Worm (Caenorhabditis elegans) whole organism, L4 larva: Measurements from ENCODE around the gene C27F2.4.

Experiments used
- D1046.2 ChIP-seq: fragments of 200-800 bp; sonication (Bioruptor generic); IDR thresholded peaks from 2 replicates; pipeline ENCODE4 v1.3.6; 2022; ENCODE audit warnings: missing genetic modification characterization, missing compliant biosample characterization
- F44E2.7 ChIP-seq: fragments of 200-800 bp; sonication (Bioruptor generic); IDR thresholded peaks from 2 replicates; pipeline ENCODE4 v2.1.2; 2022; ENCODE audit warnings: missing genetic modification characterization, missing compliant biosample characterization
- R02D3.7 ChIP-seq: fragments of 150-350 bp; sonication (generic microtip); optimal IDR thresholded peaks from 3 replicates; lab custom pipeline; 2014; ENCODE audit warnings: missing biosample characterization, missing genetic modification characterization
- Y105C5A.15 ChIP-seq: fragments of 200-800 bp; sonication (Bioruptor generic); IDR thresholded peaks from 2 replicates; pipeline ENCODE4 v1.3.6; 2022; ENCODE audit warnings: missing genetic modification characterization, missing compliant biosample characterization
- Y48G9A.11 ChIP-seq: fragments of 200-800 bp; sonication (Bioruptor generic); IDR thresholded peaks from 2 replicates; pipeline ENCODE4 v1.3.6; 2022; ENCODE audit warnings: missing genetic modification reagents, missing genetic modification characterization, missing compliant biosample characterization
- Y75B8A.6 ChIP-seq: fragments of 200-800 bp; sonication (Bioruptor generic); IDR thresholded peaks from 2 replicates; pipeline ENCODE4 v1.3.6; 2022; ENCODE audit warnings: missing genetic modification reagents, missing genetic modification characterization, missing compliant biosample characterization
- ZK337.2 ChIP-seq: fragments of 200-800 bp; sonication (Bioruptor generic); IDR thresholded peaks from 2 replicates; pipeline ENCODE4 v1.3.6; 2022; ENCODE audit warnings: missing genetic modification reagents, missing genetic modification characterization, missing compliant biosample characterization
- aly-2 ChIP-seq: sonication (generic microtip); optimal IDR thresholded peaks from 2 replicates; lab custom pipeline; 2018; ENCODE audit warnings: missing biosample characterization, missing genetic modification characterization
- ama-1 ChIP-seq: fragments of 150-350 bp; optimal IDR thresholded peaks from 2 replicates; lab custom pipeline; 2014; ENCODE audit warnings: inconsistent platforms, mixed read lengths
- arid-1 ChIP-seq: fragments of 200-800 bp; sonication (Bioruptor generic); conservative IDR thresholded peaks from 2 replicates; pipeline ENCODE4 v1.3.6; 2022; ENCODE audit warnings: missing genetic modification reagents, missing genetic modification characterization, missing compliant biosample characterization
- attf-4 ChIP-seq: sonication (generic microtip); optimal IDR thresholded peaks from 3 replicates; lab custom pipeline; 2017; ENCODE audit warnings: missing biosample characterization, missing genetic modification characterization
- ceh-20 ChIP-seq: fragments of 200-800 bp; sonication (Bioruptor generic); IDR thresholded peaks from 2 replicates; pipeline ENCODE4 v1.3.6; 2022; ENCODE audit warnings: missing genetic modification reagents, missing genetic modification characterization, missing compliant biosample characterization
- ceh-28 ChIP-seq: fragments of 150-350 bp; optimal IDR thresholded peaks from 2 replicates; lab custom pipeline; 2014; ENCODE audit warnings: missing biosample characterization, missing genetic modification reagents, missing genetic modification characterization
- ctbp-1 ChIP-seq: fragments of 200-800 bp; sonication (Bioruptor generic); IDR thresholded peaks from 2 replicates; pipeline ENCODE4 v1.3.6; 2022; ENCODE audit warnings: missing genetic modification reagents, missing genetic modification characterization, missing compliant biosample characterization
- daf-19 ChIP-seq: fragments of 200-800 bp; sonication (Bioruptor generic); conservative IDR thresholded peaks from 2 replicates; pipeline ENCODE4 v1.3.6; 2022; ENCODE audit warnings: missing genetic modification characterization, missing compliant biosample characterization
- dmd-6 ChIP-seq: fragments of 200-800 bp; sonication (Bioruptor generic); IDR thresholded peaks from 2 replicates; pipeline ENCODE4 v1.3.6; 2022; ENCODE audit warnings: missing genetic modification reagents, missing genetic modification characterization, missing compliant biosample characterization
- dpl-1 ChIP-seq: fragments of 150-350 bp; optimal IDR thresholded peaks from 2 replicates; lab custom pipeline; 2014; ENCODE audit warnings: missing biosample characterization, missing genetic modification reagents, missing genetic modification characterization
- duxl-1 ChIP-seq: sonication (generic microtip); optimal IDR thresholded peaks from 2 replicates; lab custom pipeline; 2016; ENCODE audit warnings: mild to moderate bottlenecking, missing genetic modification characterization, moderate library complexity, missing compliant biosample characterization; ENCODE audit not compliant: poor library complexity
- fos-1 ChIP-seq: fragments of 150-350 bp; optimal IDR thresholded peaks from 2 replicates; lab custom pipeline; 2014; ENCODE audit warnings: missing biosample characterization, missing genetic modification characterization
- hif-1 ChIP-seq, 2 experiments: sonication (generic microtip); optimal IDR thresholded peaks; 2 replicates each; lab custom pipeline; 2016 to 2017; ENCODE audit warnings: missing compliant biosample characterization in 2 of 2, missing genetic modification characterization in 2 of 2, missing genetic modification reagents in 2 of 2, missing genotype in 2 of 2, mild to moderate bottlenecking in 1 of 2
- hlh-11 ChIP-seq: fragments of 200-800 bp; sonication (Bioruptor generic); optimal IDR thresholded peaks from 2 replicates; lab custom pipeline; 2018; ENCODE audit warnings: mild to moderate bottlenecking, missing genetic modification characterization, missing compliant biosample characterization
- hlh-30 ChIP-seq: sonication (generic microtip); optimal IDR thresholded peaks from 2 replicates; lab custom pipeline; 2017; ENCODE audit warnings: antibody characterized with exemption, mild to moderate bottlenecking, missing genetic modification characterization, missing compliant biosample characterization; ENCODE audit not compliant: insufficient read depth
- lin-13 ChIP-seq: fragments of 150-350 bp; optimal IDR thresholded peaks from 2 replicates; lab custom pipeline; 2014; ENCODE audit warnings: missing biosample characterization, missing genetic modification reagents, missing genetic modification characterization
- lir-3 ChIP-seq: sonication (generic microtip); optimal IDR thresholded peaks from 2 replicates; lab custom pipeline; 2016; ENCODE audit warnings: mild to moderate bottlenecking, missing genetic modification characterization, missing compliant biosample characterization
- lsy-2 ChIP-seq, 2 experiments: fragments of 150-350 bp in 1 of 2; sonication (generic microtip) in 1 of 2; optimal IDR thresholded peaks; 2 replicates each; lab custom pipeline; 2014 to 2017; ENCODE audit warnings: missing biosample characterization in 2 of 2, missing genetic modification characterization in 2 of 2
- mdt-29 ChIP-seq: fragments of 200-800 bp; sonication (Bioruptor generic); IDR thresholded peaks from 2 replicates; pipeline ENCODE4 v1.3.6; 2022; ENCODE audit warnings: missing genetic modification reagents, missing genetic modification characterization, missing compliant biosample characterization
- mep-1 ChIP-seq: fragments of 150-350 bp; sonication (generic microtip); optimal IDR thresholded peaks from 3 replicates; lab custom pipeline; 2014; ENCODE audit warnings: missing biosample characterization, missing genetic modification characterization
- mes-2 ChIP-seq: sonication (generic microtip); optimal IDR thresholded peaks from 2 replicates; lab custom pipeline; 2016; ENCODE audit warnings: missing genotype, mild to moderate bottlenecking, missing genetic modification characterization, missing compliant biosample characterization; ENCODE audit not compliant: poor library complexity, severe bottlenecking
- mxl-2 ChIP-seq: fragments of 200-800 bp; sonication (Bioruptor generic); conservative IDR thresholded peaks from 2 replicates; pipeline ENCODE4 v1.3.6; 2022; ENCODE audit warnings: missing genetic modification reagents, missing genetic modification characterization, missing compliant biosample characterization
- nhr-111 ChIP-seq: fragments of 200-800 bp; sonication (Bioruptor generic); optimal IDR thresholded peaks from 2 replicates; lab custom pipeline; 2018; ENCODE audit warnings: mild to moderate bottlenecking, missing genetic modification characterization, missing compliant biosample characterization
- nhr-237 ChIP-seq: sonication (generic microtip); optimal IDR thresholded peaks from 2 replicates; lab custom pipeline; 2017; ENCODE audit warnings: missing biosample characterization, missing genetic modification characterization
- nhr-28 ChIP-seq: fragments of 150-350 bp; optimal IDR thresholded peaks from 2 replicates; lab custom pipeline; 2014; ENCODE audit warnings: missing biosample characterization, missing genetic modification characterization
- nhr-76 ChIP-seq: fragments of 150-350 bp; optimal IDR thresholded peaks from 2 replicates; lab custom pipeline; 2014; ENCODE audit warnings: missing biosample characterization, missing genetic modification characterization
- rbr-2 ChIP-seq: sonication (generic microtip); optimal IDR thresholded peaks from 2 replicates; lab custom pipeline; 2016; ENCODE audit warnings: missing genotype, missing genetic modification characterization, missing compliant biosample characterization
- saeg-2 ChIP-seq: fragments of 200-800 bp; sonication (Bioruptor generic); IDR thresholded peaks from 2 replicates; pipeline ENCODE4 v1.3.6; 2022; ENCODE audit warnings: missing genetic modification reagents, missing genetic modification characterization, missing compliant biosample characterization
- tag-97 ChIP-seq: fragments of 200-800 bp; sonication (Bioruptor generic); IDR thresholded peaks from 2 replicates; pipeline ENCODE4 v1.3.6; 2022; ENCODE audit warnings: missing genetic modification characterization, missing compliant biosample characterization
- tra-1 ChIP-seq: fragments of 200-800 bp; sonication (Bioruptor generic); IDR thresholded peaks from 2 replicates; pipeline ENCODE4 v1.3.6; 2022; ENCODE audit warnings: missing genetic modification reagents, missing genetic modification characterization, missing compliant biosample characterization
- unc-130 ChIP-seq: sonication (generic microtip); optimal IDR thresholded peaks from 2 replicates; lab custom pipeline; 2016; ENCODE audit warnings: missing genetic modification reagents, missing genetic modification characterization, missing compliant biosample characterization
- unc-39 ChIP-seq: sonication (generic microtip); optimal IDR thresholded peaks from 2 replicates; lab custom pipeline; 2017; ENCODE audit warnings: missing biosample characterization, missing genetic modification characterization
- unc-62 ChIP-seq, 3 experiments: fragments of 150-350 bp in 1 of 3; sonication (generic microtip); optimal IDR thresholded peaks in 2 of 3; peaks in 1 of 3; 1 replicate in 1 of 3; 2 replicates in 2 of 3; lab custom pipeline; 2014 to 2017; ENCODE audit warnings: missing biosample characterization in 3 of 3, missing genetic modification characterization in 3 of 3, missing genetic modification reagents in 3 of 3, missing genotype in 1 of 3
- zfp-2 ChIP-seq: sonication (generic microtip); optimal IDR thresholded peaks from 2 replicates; lab custom pipeline; 2016; ENCODE audit warnings: mild to moderate bottlenecking, missing genetic modification characterization, missing compliant biosample characterization
- zfp-3 ChIP-seq: fragments of 200-800 bp; sonication (Bioruptor generic); conservative IDR thresholded peaks from 2 replicates; pipeline ENCODE4 v1.3.6; 2022; ENCODE audit warnings: missing genetic modification reagents, missing genetic modification characterization, missing compliant biosample characterization
- zip-11 ChIP-seq: fragments of 200-800 bp; sonication (Bioruptor generic); IDR thresholded peaks from 2 replicates; pipeline ENCODE4 v1.3.6; 2022; ENCODE audit warnings: missing genetic modification characterization, missing compliant biosample characterization
- ztf-7 ChIP-seq: fragments of 150-350 bp; optimal IDR thresholded peaks from 2 replicates; lab custom pipeline; 2014; ENCODE audit warnings: missing biosample characterization, missing genetic modification characterization

Gene C27F2.4

ce11 chrIII:5002231-5002630 is 42.1 kb upstream of the C27F2.4 start, which contains the start of gene R144.10:
R144.10 (minus strand) TSS chrIII:5002331.
- TF ChIP-seq nhr-28 (tag; lab: Kevin White, UChicago) = no peak
- TF ChIP-seq lsy-2 (tag; optimal IDR thresholded peaks at IDR 0.05; lab: Kevin White, UChicago) = no peak
- no peak for TF ChIP-seq zip-11 (GFP tag; lab: Robert Waterston, UW)
- TF ChIP-seq lir-3 (tag; lab: Kevin White, UChicago) = no peak
- no peak for TF ChIP-seq lin-13
- TF ChIP-seq zfp-2 = no peak
- TF ChIP-seq F44E2.7 = no peak
- no peak for TF ChIP-seq hif-1 (tag; optimal IDR thresholded peaks at IDR 0.05; lab: Kevin White, UChicago)

- peak; percentile 74 for TF ChIP-seq mes-2 (tag; lab: Kevin White, UChicago)
- peak; percentile 88 for TF ChIP-seq unc-130
- peak in 1 of 2 experiments; percentile 2 for TF ChIP-seq lsy-2 (tag; optimal IDR thresholded peaks at IDR 0.05; lab: Kevin White, UChicago)
- peak in 1 of 2 experiments; percentile 44 for TF ChIP-seq hif-1 (tag; optimal IDR thresholded peaks at IDR 0.05; lab: Kevin White, UChicago)
- peak; percentile 4 for TF ChIP-seq dpl-1 (GFP tag; lab: Kevin White, UChicago)
- TF ChIP-seq nhr-111 (GFP tag; lab: Kevin White, UChicago) = no peak
- TF ChIP-seq D1046.2 (GFP tag; lab: Robert Waterston, UW) = no peak
- 0 out of 2 replicates have a peak, but pooled peaks have one; percentile 30 for TF ChIP-seq Y48G9A.11 (GFP tag; lab: Robert Waterston, UW)
- 0 out of 2 replicates have a peak, but pooled peaks have one; percentile 30 for TF ChIP-seq tra-1 (GFP tag; lab: Robert Waterston, UW)
Measured at ce11 chrIII:4998956-4999425, 38.9 kb upstream of the C27F2.4 start, which contains the start of gene smcr-8. smcr-8 (plus strand) TSS chrIII:4999375.

DNA sequence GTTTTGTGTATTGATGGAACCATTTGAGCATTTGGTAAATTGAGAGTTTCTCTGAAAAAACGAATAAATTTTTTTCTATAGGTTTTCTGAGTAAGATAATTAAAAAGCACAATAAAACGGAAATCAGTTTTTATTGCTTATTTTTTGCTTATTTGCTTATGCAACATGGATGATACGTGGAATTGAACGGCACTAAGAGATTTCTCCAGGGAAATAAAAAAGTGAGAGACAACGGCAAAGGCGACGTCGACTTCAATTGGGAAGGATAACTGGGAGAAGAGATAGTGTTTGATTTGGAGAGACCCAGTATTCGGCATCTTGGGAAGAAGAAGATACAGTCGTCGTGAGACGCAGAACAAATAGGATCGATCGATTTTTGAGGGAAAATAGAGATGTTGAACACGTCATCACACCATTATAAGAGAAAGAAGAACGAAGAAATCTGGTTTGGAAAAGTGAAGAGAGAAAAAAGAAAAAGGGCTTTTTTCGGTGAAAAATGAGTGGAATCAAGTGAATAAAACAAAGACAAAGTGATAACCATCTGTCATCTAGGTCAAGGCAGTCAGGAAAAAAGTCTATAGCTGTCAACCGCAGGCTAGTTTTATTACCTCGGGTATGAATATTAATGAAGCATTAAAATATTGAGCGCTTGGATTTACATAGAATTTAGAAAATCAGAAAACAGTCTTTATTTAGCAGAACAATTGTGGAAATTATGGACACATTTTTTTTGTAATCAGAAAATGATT is 38.2 kb upstream of the C27F2.4 start, which contains the start of gene tmem-131:
TSS of gene tmem-131 (minus strand) at position 51 of the 749 bp plus-strand sequence.
- TF ChIP-seq mdt-29 (GFP tag; lab: Robert Waterston, UW) (no peak), D1046.2 (GFP tag; lab: Robert Waterston, UW) (no peak), lsy-2 (tag; optimal IDR thresholded peaks at IDR 0.05; lab: Kevin White, UChicago) (peak in 1 of 2 experiments; percentile 16), fos-1 (tag; lab: Kevin White, UChicago) (no peak), nhr-28 (tag; lab: Kevin White, UChicago) (peak; percentile 53), zfp-3 (no peak), attf-4 (tag; lab: Kevin White, UChicago) (no peak), nhr-76 (no peak), tag-97 (GFP tag; lab: Robert Waterston, UW) (no peak), rbr-2 (tag; lab: Kevin White, UChicago) (no peak), Y105C5A.15 (no peak), ztf-7 (tag; lab: Kevin White, UChicago) (no peak), nhr-237 (tag; lab: Kevin White, UChicago) (no peak), saeg-2 (GFP tag; lab: Robert Waterston, UW) (no peak), tra-1 (GFP tag; lab: Robert Waterston, UW) (no peak), ctbp-1 (GFP tag; lab: Robert Waterston, UW) (no peak), F44E2.7 (no peak), hlh-30 (tag; lab: Kevin White, UChicago) (no peak), aly-2 (tag; lab: Kevin White, UChicago) (no peak), Y75B8A.6 (GFP tag; lab: Robert Waterston, UW) (no peak), daf-19 (GFP tag; lab: Robert Waterston, UW) (no peak), mep-1 (tag; lab: Kevin White, UChicago) (no peak), mxl-2 (GFP tag; lab: Robert Waterston, UW) (no peak), dmd-6 (no peak), hlh-11 (tag; lab: Kevin White, UChicago) (peak; percentile 60), zfp-2 (no peak), ZK337.2 (GFP tag; lab: Robert Waterston, UW) (no peak), unc-39 (tag; lab: Kevin White, UChicago) (no peak), ama-1 (lab: Kevin White, UChicago) (no peak), ceh-28 (tag; lab: Kevin White, UChicago) (peak; percentile 26), arid-1 (GFP tag; lab: Robert Waterston, UW) (no peak), R02D3.7 (tag; lab: Kevin White, UChicago) (no peak), duxl-1 (tag; lab: Kevin White, UChicago) (no peak), unc-62 (GFP tag; optimal IDR thresholded peaks at IDR 0.05 in 1 of 2; lab: Kevin White, UChicago) (peak in 1 of 2 experiments; percentile 90), unc-62 (tag; optimal IDR thresholded peaks at IDR 0.05; lab: Kevin White, UChicago) (no peak), zip-11 (GFP tag; lab: Robert Waterston, UW) (no peak), ceh-20 (GFP tag; lab: Robert Waterston, UW) (no peak)
